Worm (Caenorhabditis elegans): Measurements from ENCODE around the gene B0334.20.

DNA sequence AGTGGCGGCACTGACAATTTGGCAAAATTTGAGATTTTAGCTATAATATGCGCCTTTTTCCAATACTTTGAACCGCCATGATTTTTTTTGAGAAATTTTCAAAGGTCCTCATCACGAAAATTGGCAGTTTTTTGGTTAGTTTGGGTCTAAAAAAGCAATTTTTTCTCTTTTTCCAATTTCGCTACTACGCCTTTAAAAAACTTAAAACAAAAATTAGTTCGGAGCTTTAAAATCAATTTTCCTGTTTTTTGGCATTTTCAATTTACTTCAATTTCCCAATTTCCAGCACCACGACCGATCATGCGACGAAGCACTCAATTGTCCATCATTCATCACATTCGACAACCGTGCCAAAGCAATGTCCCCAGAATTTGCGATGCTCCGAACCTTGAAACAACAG is 2.9 kb downstream of the B0334.20 start, which contains the start of gene B0334.5:
- no peak for TF ChIP-seq elt-2 (tag; optimal IDR thresholded peaks at IDR 0.05)
- no peak for TF ChIP-seq fkh-10 (GFP tag; optimal IDR thresholded peaks at IDR 0.05)
- TF ChIP-seq mdl-1 (tag; optimal IDR thresholded peaks at IDR 0.05) = no peak
- no peak for TF ChIP-seq elt-3 (tag; optimal IDR thresholded peaks at IDR 0.05)
- no peak for TF ChIP-seq nhr-28 (tag; optimal IDR thresholded peaks at IDR 0.05)
- no peak for TF ChIP-seq ceh-82 (tag; optimal IDR thresholded peaks at IDR 0.05)
- TF ChIP-seq snpc-4 (tag; optimal IDR thresholded peaks at IDR 0.05) = no peak
